Fruit fly (Drosophila melanogaster): ENCODE results near the gene Gba1b.

The Gba1b gene

DNA sequence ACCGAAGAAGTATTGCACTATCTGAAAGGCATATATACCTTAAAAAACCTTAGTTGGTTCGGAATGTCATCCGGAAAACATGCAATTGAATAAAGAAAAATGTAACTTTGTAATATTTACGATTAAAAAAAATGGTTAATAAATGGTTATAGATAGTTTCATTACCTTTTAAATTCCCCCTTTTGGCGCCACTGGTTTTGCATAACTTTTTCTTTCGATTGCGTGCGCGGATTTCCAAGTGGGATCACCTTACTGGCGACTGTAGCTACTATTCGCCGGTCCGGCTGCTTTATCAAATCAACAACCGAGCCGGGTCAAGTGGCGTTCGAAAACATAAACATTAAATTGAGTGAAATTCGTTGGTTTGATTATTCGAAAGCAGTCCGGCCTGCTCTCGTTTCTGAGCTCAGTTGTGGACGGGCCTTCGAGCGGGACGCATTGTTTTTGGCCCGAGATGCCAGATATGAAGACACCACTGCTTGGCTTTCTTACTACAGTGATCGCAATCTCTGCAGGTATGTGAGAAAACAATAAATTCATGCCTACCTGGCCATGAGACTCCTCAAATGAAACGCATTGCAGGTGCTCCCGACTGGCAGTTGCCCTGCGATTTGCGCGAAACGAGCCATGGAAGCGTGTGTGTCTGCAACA is at the start of gene Gba1b (continued):
- TF ChIP-seq sens (GFP tag) (peak; percentile 81), MESR4 (GFP tag; optimal IDR thresholded peaks at IDR 0.05) (no peak), grn (GFP tag; optimal IDR thresholded peaks at IDR 0.05) (peak; percentile 63), CG11696 (GFP tag; IDR thresholded peaks at IDR 0.05) (no peak), CG2875 (GFP tag; optimal IDR thresholded peaks at IDR 0.05) (no peak), CG3163 (GFP tag; optimal IDR thresholded peaks at IDR 0.05) (no peak), trh (GFP tag; optimal IDR thresholded peaks at IDR 0.05) (no peak), CG15479 (GFP tag; optimal IDR thresholded peaks at IDR 0.05) (peak; percentile 49), aop (GFP tag; IDR thresholded peaks at IDR 0.05) (no peak), sens-2 (GFP tag; IDR thresholded peaks at IDR 0.05) (no peak), CG17802 (tag; optimal IDR thresholded peaks at IDR 0.05) (peak; percentile 75), ash1 (GFP tag; optimal IDR thresholded peaks at IDR 0.05) (no peak), CG12391 (tag; optimal IDR thresholded peaks at IDR 0.05) (no peak), CG6683 (GFP tag; optimal IDR thresholded peaks at IDR 0.05) (no peak), CG18476 (GFP tag; optimal IDR thresholded peaks at IDR 0.05) (no peak), kni (GFP tag; optimal IDR thresholded peaks at IDR 0.05) (no peak), ems (GFP tag; optimal IDR thresholded peaks at IDR 0.05) (no peak), Chrac-16 (GFP tag; optimal IDR thresholded peaks at IDR 0.05) (no peak)

dm6 chr3R:23655501-23655900 is 49.1 kb upstream of the Gba1b start:
- TF ChIP-seq CG18599 (GFP tag; optimal IDR thresholded peaks at IDR 0.05), result no peak
- no peak for TF ChIP-seq Ssrp (tag; optimal IDR thresholded peaks at IDR 0.05)
- TF ChIP-seq fu2 (GFP tag; optimal IDR thresholded peaks at IDR 0.05), result no peak
- no peak for TF ChIP-seq sim (GFP tag; IDR thresholded peaks at IDR 0.05)
- TF ChIP-seq Ets65A (GFP tag), result peak; percentile 15
- no peak for TF ChIP-seq amos (GFP tag; IDR thresholded peaks at IDR 0.05; ENCODE audit: partially characterized antibody)
- no peak for TF ChIP-seq CG12104 (GFP tag; optimal IDR thresholded peaks at IDR 0.05)
- TF ChIP-seq CG7963 (GFP tag; IDR thresholded peaks at IDR 0.05; ENCODE audit: partially characterized antibody), result no peak
- no peak for TF ChIP-seq maf-S (GFP tag; optimal IDR thresholded peaks at IDR 0.05)
- TF ChIP-seq bigmax (GFP tag; optimal IDR thresholded peaks at IDR 0.05), result no peak
- TF ChIP-seq eve (GFP tag; optimal IDR thresholded peaks at IDR 0.05), result peak in 1 of 2 experiments; percentile 13
- TF ChIP-seq CG32767 (GFP tag; IDR thresholded peaks at IDR 0.05), result no peak
- no peak for TF ChIP-seq CG12219 (GFP tag; optimal IDR thresholded peaks at IDR 0.05)

DNA sequence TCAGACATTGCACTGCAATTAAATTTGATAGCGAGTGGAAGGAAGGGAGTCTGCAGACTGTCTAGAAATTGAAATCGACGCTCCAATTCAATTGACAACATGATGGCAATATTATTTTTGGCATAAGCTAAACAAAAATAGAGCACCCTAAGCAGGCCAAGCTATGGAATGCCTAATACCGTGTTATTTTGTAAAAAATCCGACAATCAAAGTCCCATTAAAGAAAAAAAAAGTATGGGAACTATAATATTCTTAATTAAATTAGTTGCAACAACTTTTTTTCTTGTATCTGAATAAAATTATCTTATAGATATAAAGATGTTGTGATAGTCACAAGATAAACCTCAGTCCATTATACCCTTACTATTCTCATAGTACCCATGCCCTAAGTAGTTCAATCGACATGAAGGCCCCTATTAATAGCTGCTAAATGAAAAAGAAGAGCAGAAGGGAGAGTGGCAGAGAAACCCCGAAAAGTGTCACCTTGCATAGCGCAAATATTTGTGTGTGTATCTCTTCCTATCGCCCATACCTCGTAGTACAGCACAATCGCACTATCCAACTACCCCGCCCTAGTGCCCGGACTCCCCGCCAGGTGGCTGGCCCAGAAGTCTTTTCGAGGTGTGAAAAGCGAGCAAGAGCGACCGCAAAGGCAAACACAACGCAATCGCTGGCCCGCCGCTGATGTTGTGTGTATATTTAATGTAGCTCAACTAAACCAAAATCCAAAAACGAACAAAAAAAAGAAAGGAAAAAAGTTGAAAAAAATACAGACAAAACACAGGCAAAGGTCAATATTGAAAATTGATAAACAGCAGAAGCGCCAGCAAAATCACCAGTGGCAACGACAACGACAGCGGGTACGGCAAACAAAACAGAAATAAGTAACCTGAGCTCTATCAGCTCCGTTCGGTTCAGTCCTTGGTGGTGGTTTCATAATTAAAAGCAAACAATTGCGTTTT is 47.0 kb upstream of the Gba1b start:
- TF ChIP-seq CG13123 (GFP tag; optimal IDR thresholded peaks at IDR 0.05) (peak; percentile 73), CG18764 (GFP tag; optimal IDR thresholded peaks at IDR 0.05) (peak; percentile 28), CG13775 (GFP tag; optimal IDR thresholded peaks at IDR 0.05) (peak; percentile 21), CG17385 (GFP tag; optimal IDR thresholded peaks at IDR 0.05) (peak; percentile 65), CG3065 (GFP tag; optimal IDR thresholded peaks at IDR 0.05) (peak; percentile 25), HLH3B (GFP tag; IDR thresholded peaks at IDR 0.05) (peak; percentile 27; the same call in 1 of the 2 replicates), CG2712 (tag; optimal IDR thresholded peaks at IDR 0.05) (peak; percentile 47), CG30403 (GFP tag; optimal IDR thresholded peaks at IDR 0.05) (no peak), shn (GFP tag; optimal IDR thresholded peaks at IDR 0.05) (peak; percentile 66), CG42726 (GFP tag; IDR thresholded peaks at IDR 0.05; ENCODE audit: partially characterized antibody) (no peak), CG11247 (GFP tag; IDR thresholded peaks at IDR 0.05) (0 out of 2 replicates have a peak, but pooled peaks have one; percentile 22), hkb (optimal IDR thresholded peaks at IDR 0.05) (no peak), hkb (GFP tag; IDR thresholded peaks at IDR 0.05) (0 out of 2 replicates have a peak, but pooled peaks have one; percentile 18), nom (GFP tag; optimal IDR thresholded peaks at IDR 0.05) (peak; percentile 0), CG8290 (GFP tag; optimal IDR thresholded peaks at IDR 0.05) (peak; percentile 75), CG8290 (tag; optimal IDR thresholded peaks at IDR 0.05) (peak; percentile 49 to 92)
